ENCODE assay signal across 1 fruit fly cellular context in genomic region chr2L:1074180-1074864, dm6.
TF ChIP-seq lines count a peak whose summit lies in the region.

No protein-coding gene starts in this region.

TF ChIP-seq in whole organism, embryonic, 481 proteins besides CTCF, POLR2A, EP300 and RAD21 (continued from another document and continues in another):
- no peak for TF ChIP-seq eve (GFP tag; optimal IDR thresholded peaks at IDR 0.05; lab: Kevin White, UChicago)
- TF ChIP-seq CG1024 (GFP tag; IDR thresholded peaks at IDR 0.05; lab: Robert Waterston, UW), result peak; percentile 40; the same call in 1 of the 2 replicates
- peak in 1 of 2 experiments; percentile 93 for TF ChIP-seq bsh (GFP tag; optimal IDR thresholded peaks at IDR 0.05; lab: Kevin White, UChicago)
- TF ChIP-seq cas (GFP tag; IDR thresholded peaks at IDR 0.05; lab: Robert Waterston, UW), result no peak
- no peak for TF ChIP-seq CG31388 (GFP tag; optimal IDR thresholded peaks at IDR 0.05; lab: Kevin White, UChicago)
- peak; percentile 38 for TF ChIP-seq schlank (tag; optimal IDR thresholded peaks at IDR 0.05; lab: Kevin White, UChicago)
- TF ChIP-seq CG31441 (GFP tag; IDR thresholded peaks at IDR 0.05; lab: Robert Waterston, UW), result peak; percentile 94
- no peak for TF ChIP-seq hbn (GFP tag; IDR thresholded peaks at IDR 0.05; lab: Robert Waterston, UW; ENCODE audit: partially characterized antibody)
- peak; percentile 63 for TF ChIP-seq CG18619 (GFP tag; optimal IDR thresholded peaks at IDR 0.05; lab: Kevin White, UChicago)
- no peak for TF ChIP-seq tup (GFP tag; optimal IDR thresholded peaks at IDR 0.05; lab: Kevin White, UChicago)
- peak; percentile 0 for TF ChIP-seq exex (tag; optimal IDR thresholded peaks at IDR 0.05; lab: Kevin White, UChicago)
- no peak for TF ChIP-seq luna (GFP tag; optimal IDR thresholded peaks at IDR 0.05; lab: Kevin White, UChicago)
- TF ChIP-seq phol (tag; optimal IDR thresholded peaks at IDR 0.05; lab: Kevin White, UChicago), result peak; percentile 89
- peak; percentile 86 for TF ChIP-seq CG4424 (GFP tag; optimal IDR thresholded peaks at IDR 0.05; lab: Kevin White, UChicago)
- no peak for TF ChIP-seq Tbp (GFP tag; optimal IDR thresholded peaks at IDR 0.05; lab: Kevin White, UChicago)
- 0 out of 3 replicates have a peak, but pooled peaks have one; percentile 60 for TF ChIP-seq otp (GFP tag; IDR thresholded peaks at IDR 0.05; lab: Robert Waterston, UW)
- peak; percentile 74 for TF ChIP-seq twi (tag; optimal IDR thresholded peaks at IDR 0.05; lab: Kevin White, UChicago)
- TF ChIP-seq HLH3B (GFP tag; IDR thresholded peaks at IDR 0.05; lab: Robert Waterston, UW), result peak; percentile 73
- TF ChIP-seq HmgZ (tag; optimal IDR thresholded peaks at IDR 0.05; lab: Kevin White, UChicago), result peak; percentile 58
- peak; percentile 66 for TF ChIP-seq onecut (GFP tag; IDR thresholded peaks at IDR 0.05; lab: Robert Waterston, UW)
- TF ChIP-seq chn (GFP tag; optimal IDR thresholded peaks at IDR 0.05; lab: Kevin White, UChicago), result peak; percentile 69
- peak; percentile 84 for TF ChIP-seq Spps (tag; optimal IDR thresholded peaks at IDR 0.05; lab: Kevin White, UChicago)
- TF ChIP-seq CG1832 (GFP tag; optimal IDR thresholded peaks at IDR 0.05; lab: Kevin White, UChicago), result peak; percentile 37
- TF ChIP-seq aop (GFP tag; IDR thresholded peaks at IDR 0.05; lab: Robert Waterston, UW), result peak; percentile 41; the same call in 1 of the 2 replicates
- peak; percentile 54 for TF ChIP-seq ssp (GFP tag; IDR thresholded peaks at IDR 0.05; lab: Robert Waterston, UW)
- peak; percentile 60 for TF ChIP-seq CG8089 (GFP tag; optimal IDR thresholded peaks at IDR 0.05; lab: Kevin White, UChicago)
- TF ChIP-seq TFAM (GFP tag; optimal IDR thresholded peaks at IDR 0.05; lab: Kevin White, UChicago), result no peak
- TF ChIP-seq Atf3 (GFP tag; optimal IDR thresholded peaks at IDR 0.05; lab: Kevin White, UChicago), result peak; percentile 70
- peak; percentile 58 for TF ChIP-seq Rx (GFP tag; IDR thresholded peaks at IDR 0.05; lab: Robert Waterston, UW)
- peak; percentile 66 for TF ChIP-seq CG14667 (GFP tag; IDR thresholded peaks at IDR 0.05; lab: Robert Waterston, UW)
- TF ChIP-seq slbo (GFP tag; IDR thresholded peaks at IDR 0.05; lab: Robert Waterston, UW), result peak; percentile 66
- TF ChIP-seq pan (optimal IDR thresholded peaks at IDR 0.05; lab: Kevin White, UChicago), result no peak
- TF ChIP-seq pan (GFP tag; optimal IDR thresholded peaks at IDR 0.05 in 1 of 2, IDR thresholded peaks at IDR 0.05 in 1 of 2), result peak in 1 of 2 experiments; percentile 61
- TF ChIP-seq NfI (GFP tag; optimal IDR thresholded peaks at IDR 0.05; lab: Kevin White, UChicago), result peak; percentile 68
- TF ChIP-seq CG2712 (tag; optimal IDR thresholded peaks at IDR 0.05; lab: Kevin White, UChicago), result peak; percentile 93
- peak; percentile 92 for TF ChIP-seq unpg (GFP tag; optimal IDR thresholded peaks at IDR 0.05; lab: Kevin White, UChicago)
- no peak for TF ChIP-seq CG3995 (GFP tag; optimal IDR thresholded peaks at IDR 0.05; lab: Kevin White, UChicago)
- peak; percentile 50 for TF ChIP-seq CG7786 (GFP tag; optimal IDR thresholded peaks at IDR 0.05; lab: Kevin White, UChicago)
- TF ChIP-seq stc (GFP tag; IDR thresholded peaks at IDR 0.05; lab: Robert Waterston, UW), result peak; percentile 76
- peak; percentile 70 for TF ChIP-seq sisA (GFP tag; IDR thresholded peaks at IDR 0.05; lab: Robert Waterston, UW)
- TF ChIP-seq MESR4 (GFP tag; optimal IDR thresholded peaks at IDR 0.05; lab: Kevin White, UChicago), result no peak
- peak; percentile 58 for TF ChIP-seq Deaf1 (tag; optimal IDR thresholded peaks at IDR 0.05; lab: Kevin White, UChicago)
- TF ChIP-seq CoRest (tag; optimal IDR thresholded peaks at IDR 0.05; lab: Kevin White, UChicago), result peak; percentile 87
- TF ChIP-seq ash1 (GFP tag; optimal IDR thresholded peaks at IDR 0.05; lab: Kevin White, UChicago), result no peak
- TF ChIP-seq CG16815 (GFP tag; optimal IDR thresholded peaks at IDR 0.05; lab: Kevin White, UChicago), result peak; percentile 51
- TF ChIP-seq CG12769 (tag; optimal IDR thresholded peaks at IDR 0.05; lab: Kevin White, UChicago), result peak; percentile 82
- peak; percentile 58 for TF ChIP-seq abd-A (tag; optimal IDR thresholded peaks at IDR 0.05; lab: Kevin White, UChicago)
- 0 out of 2 replicates have a peak, but pooled peaks have one; percentile 39 for TF ChIP-seq CG10959 (GFP tag; IDR thresholded peaks at IDR 0.05; lab: Robert Waterston, UW)
- TF ChIP-seq CG1602 (GFP tag; optimal IDR thresholded peaks at IDR 0.05; lab: Kevin White, UChicago), result peak; percentile 72
- peak; percentile 61 for TF ChIP-seq CG14050 (GFP tag; IDR thresholded peaks at IDR 0.05; lab: Robert Waterston, UW)
- TF ChIP-seq Nf-YC (tag; optimal IDR thresholded peaks at IDR 0.05; lab: Kevin White, UChicago), result peak; percentile 25
- TF ChIP-seq mld (GFP tag; IDR thresholded peaks at IDR 0.05; lab: Robert Waterston, UW; ENCODE audit: partially characterized antibody), result no peak
- peak; percentile 57 for TF ChIP-seq gcm2 (GFP tag; optimal IDR thresholded peaks at IDR 0.05; lab: Kevin White, UChicago)
- TF ChIP-seq CG15479 (GFP tag; optimal IDR thresholded peaks at IDR 0.05; lab: Kevin White, UChicago), result no peak
- peak; percentile 76 for TF ChIP-seq fd64A (GFP tag; optimal IDR thresholded peaks at IDR 0.05; lab: Kevin White, UChicago)
- no peak for TF ChIP-seq Doc3 (GFP tag; IDR thresholded peaks at IDR 0.05; lab: Robert Waterston, UW; ENCODE audit: partially characterized antibody)
- peak; percentile 85 for TF ChIP-seq so (GFP tag; IDR thresholded peaks at IDR 0.05; lab: Robert Waterston, UW)
- peak; percentile 61 for TF ChIP-seq kay (GFP tag; optimal IDR thresholded peaks at IDR 0.05; lab: Kevin White, UChicago)
- TF ChIP-seq CG11093 (GFP tag; IDR thresholded peaks at IDR 0.05; lab: Robert Waterston, UW), result peak; percentile 60; the same call in 1 of the 3 replicates
- TF ChIP-seq CG10979 (tag; optimal IDR thresholded peaks at IDR 0.05; lab: Kevin White, UChicago), result peak; percentile 93
- peak; percentile 77 for TF ChIP-seq cg (GFP tag; optimal IDR thresholded peaks at IDR 0.05; lab: Kevin White, UChicago)
- peak; percentile 44 for TF ChIP-seq CG10654 (GFP tag; optimal IDR thresholded peaks at IDR 0.05; lab: Kevin White, UChicago)
- no peak for TF ChIP-seq Hr39 (optimal IDR thresholded peaks at IDR 0.05; lab: Kevin White, UChicago)
- no peak for TF ChIP-seq CG6765 (GFP tag; optimal IDR thresholded peaks at IDR 0.05; lab: Kevin White, UChicago)
- peak; percentile 16 for TF ChIP-seq sima (GFP tag; optimal IDR thresholded peaks at IDR 0.05; lab: Kevin White, UChicago)
- TF ChIP-seq CG12942 (GFP tag; optimal IDR thresholded peaks at IDR 0.05; lab: Kevin White, UChicago), result peak; percentile 44
- no peak for TF ChIP-seq Taf1 (GFP tag; IDR thresholded peaks at IDR 0.05; lab: Robert Waterston, UW)
- TF ChIP-seq CG16779 (GFP tag; IDR thresholded peaks at IDR 0.05; lab: Robert Waterston, UW), result 0 out of 2 replicates have a peak, but pooled peaks have one; percentile 51
- TF ChIP-seq zf30C (GFP tag; optimal IDR thresholded peaks at IDR 0.05; lab: Kevin White, UChicago), result no peak
- TF ChIP-seq CG4730 (GFP tag; IDR thresholded peaks at IDR 0.05; lab: Robert Waterston, UW), result peak; percentile 63
- TF ChIP-seq Asciz (GFP tag; optimal IDR thresholded peaks at IDR 0.05; lab: Kevin White, UChicago), result peak; percentile 82
- peak; percentile 55 for TF ChIP-seq ac (GFP tag; optimal IDR thresholded peaks at IDR 0.05; lab: Kevin White, UChicago)
- TF ChIP-seq CG9876 (GFP tag; optimal IDR thresholded peaks at IDR 0.05; lab: Kevin White, UChicago), result no peak
- no peak for TF ChIP-seq prd (optimal IDR thresholded peaks at IDR 0.05; lab: Kevin White, UChicago)
- peak; percentile 85 for TF ChIP-seq prd (GFP tag; IDR thresholded peaks at IDR 0.05; lab: Robert Waterston, UW)
- TF ChIP-seq sens (GFP tag; lab: Kevin White, UChicago), result peak; percentile 98
- TF ChIP-seq Opbp (GFP tag; IDR thresholded peaks at IDR 0.05; lab: Robert Waterston, UW; ENCODE audit: partially characterized antibody), result no peak
- TF ChIP-seq kah (GFP tag; optimal IDR thresholded peaks at IDR 0.05; lab: Kevin White, UChicago), result peak; percentile 52
- peak; percentile 71 for TF ChIP-seq CG32767 (GFP tag; IDR thresholded peaks at IDR 0.05; lab: Robert Waterston, UW)
- peak; percentile 19 for TF ChIP-seq Hand (GFP tag; optimal IDR thresholded peaks at IDR 0.05; lab: Kevin White, UChicago)
- TF ChIP-seq sna (GFP tag; IDR thresholded peaks at IDR 0.05; lab: Robert Waterston, UW; ENCODE audit: partially characterized antibody), result no peak
- peak; percentile 85 for TF ChIP-seq CG12219 (GFP tag; optimal IDR thresholded peaks at IDR 0.05; lab: Kevin White, UChicago)
- TF ChIP-seq usp (GFP tag; optimal IDR thresholded peaks at IDR 0.05; lab: Kevin White, UChicago), result no peak
- peak; percentile 67 for TF ChIP-seq Bteb2 (GFP tag; optimal IDR thresholded peaks at IDR 0.05; lab: Kevin White, UChicago)
- peak; percentile 73 for TF ChIP-seq Fer1 (GFP tag; optimal IDR thresholded peaks at IDR 0.05; lab: Kevin White, UChicago)
- TF ChIP-seq CG9797 (GFP tag; optimal IDR thresholded peaks at IDR 0.05; lab: Kevin White, UChicago), result no peak
- no peak for TF ChIP-seq crol (GFP tag; IDR thresholded peaks at IDR 0.05; lab: Robert Waterston, UW)
- TF ChIP-seq psq (GFP tag; optimal IDR thresholded peaks at IDR 0.05; lab: Kevin White, UChicago), result peak; percentile 53
- TF ChIP-seq CG1792 (GFP tag; optimal IDR thresholded peaks at IDR 0.05; lab: Kevin White, UChicago), result peak; percentile 49
- peak in 1 of 2 experiments; percentile 74 for TF ChIP-seq Hr78 (GFP tag; optimal IDR thresholded peaks at IDR 0.05; lab: Kevin White, UChicago)
- TF ChIP-seq CG4707 (GFP tag; optimal IDR thresholded peaks at IDR 0.05; lab: Kevin White, UChicago), result peak; percentile 69
- no peak for TF ChIP-seq hb (GFP tag; IDR thresholded peaks at IDR 0.05; lab: Robert Waterston, UW; ENCODE audit: partially characterized antibody)
- no peak for TF ChIP-seq lov (optimal IDR thresholded peaks at IDR 0.05; lab: Kevin White, UChicago)
- TF ChIP-seq lov (GFP tag; IDR thresholded peaks at IDR 0.05; lab: Robert Waterston, UW), result peak; percentile 74; the same call in 1 of the 3 replicates
- peak; percentile 17 for TF ChIP-seq sug (tag; optimal IDR thresholded peaks at IDR 0.05; lab: Kevin White, UChicago)
- no peak for TF ChIP-seq yki (optimal IDR thresholded peaks at IDR 0.05; lab: Kevin White, UChicago)
- peak in 1 of 2 experiments; percentile 11 for TF ChIP-seq crp (GFP tag; optimal IDR thresholded peaks at IDR 0.05; lab: Kevin White, UChicago)
- TF ChIP-seq Meics (GFP tag; optimal IDR thresholded peaks at IDR 0.05; lab: Kevin White, UChicago), result peak; percentile 61
- TF ChIP-seq CG8924 (tag; optimal IDR thresholded peaks at IDR 0.05; lab: Kevin White, UChicago), result peak; percentile 88
- peak; percentile 58 for TF ChIP-seq CHES-1-like (GFP tag; optimal IDR thresholded peaks at IDR 0.05; lab: Kevin White, UChicago)
- TF ChIP-seq Side (GFP tag; optimal IDR thresholded peaks at IDR 0.05; lab: Kevin White, UChicago), result peak; percentile 64
- TF ChIP-seq HLH4C (GFP tag; IDR thresholded peaks at IDR 0.05; lab: Robert Waterston, UW; ENCODE audit: partially characterized antibody), result no peak
- TF ChIP-seq PHDP (tag; optimal IDR thresholded peaks at IDR 0.05; lab: Kevin White, UChicago), result peak; percentile 89
- TF ChIP-seq pum (GFP tag; optimal IDR thresholded peaks at IDR 0.05; lab: Kevin White, UChicago), result peak; percentile 59
- TF ChIP-seq CG34422 (GFP tag; IDR thresholded peaks at IDR 0.05; lab: Robert Waterston, UW), result peak; percentile 72; the same call in 2 of the 3 replicates
- peak; percentile 75 for TF ChIP-seq run (tag; optimal IDR thresholded peaks at IDR 0.05; lab: Kevin White, UChicago)
- peak; percentile 15; the same call in 1 of the 2 replicates for TF ChIP-seq rib (GFP tag; IDR thresholded peaks at IDR 0.05; lab: Robert Waterston, UW)
- TF ChIP-seq Nf-YA (GFP tag; IDR thresholded peaks at IDR 0.05; lab: Robert Waterston, UW), result peak; percentile 28; the same call in 1 of the 2 replicates
- peak; percentile 42 for TF ChIP-seq CG33213 (GFP tag; optimal IDR thresholded peaks at IDR 0.05; lab: Kevin White, UChicago)
- peak; percentile 69 for TF ChIP-seq cato (GFP tag; optimal IDR thresholded peaks at IDR 0.05; lab: Kevin White, UChicago; ENCODE audit: borderline replicate concordance)
- peak; percentile 52 for TF ChIP-seq NC2α (GFP tag; optimal IDR thresholded peaks at IDR 0.05; lab: Kevin White, UChicago)
- no peak for TF ChIP-seq btn (GFP tag; optimal IDR thresholded peaks at IDR 0.05; lab: Kevin White, UChicago)
- TF ChIP-seq Sin3A (optimal IDR thresholded peaks at IDR 0.05; lab: Kevin White, UChicago), result no peak
- peak; percentile 90 for TF ChIP-seq dmrt11E (tag; optimal IDR thresholded peaks at IDR 0.05; lab: Kevin White, UChicago)
- TF ChIP-seq NFAT (GFP tag; IDR thresholded peaks at IDR 0.05; lab: Robert Waterston, UW), result no peak
- peak; percentile 66 for TF ChIP-seq CG3281 (GFP tag; optimal IDR thresholded peaks at IDR 0.05; lab: Kevin White, UChicago)
- no peak for TF ChIP-seq ERR (GFP tag; optimal IDR thresholded peaks at IDR 0.05; lab: Kevin White, UChicago)
- peak; percentile 83 for TF ChIP-seq CG3407 (GFP tag; optimal IDR thresholded peaks at IDR 0.05; lab: Kevin White, UChicago)
- peak; percentile 79 for TF ChIP-seq row (GFP tag; IDR thresholded peaks at IDR 0.05; lab: Robert Waterston, UW)
- no peak for TF ChIP-seq da (GFP tag; optimal IDR thresholded peaks at IDR 0.05; lab: Kevin White, UChicago)
- peak; percentile 57 for TF ChIP-seq CG7745 (tag; optimal IDR thresholded peaks at IDR 0.05; lab: Kevin White, UChicago)
- TF ChIP-seq gce (GFP tag; IDR thresholded peaks at IDR 0.05; lab: Robert Waterston, UW), result 0 out of 3 replicates have a peak, but pooled peaks have one; percentile 58
- peak; percentile 71 for TF ChIP-seq CG33557 (GFP tag; optimal IDR thresholded peaks at IDR 0.05; lab: Kevin White, UChicago)
- peak; percentile 62 for TF ChIP-seq Hmr (GFP tag; optimal IDR thresholded peaks at IDR 0.05; lab: Kevin White, UChicago)
- TF ChIP-seq dysf (GFP tag; IDR thresholded peaks at IDR 0.05; lab: Robert Waterston, UW), result peak; percentile 82
- TF ChIP-seq slou (GFP tag; optimal IDR thresholded peaks at IDR 0.05; lab: Kevin White, UChicago), result no peak
- TF ChIP-seq bab2 (GFP tag; optimal IDR thresholded peaks at IDR 0.05; lab: Kevin White, UChicago), result peak; percentile 78
- no peak for TF ChIP-seq CG6175 (GFP tag; IDR thresholded peaks at IDR 0.05; lab: Robert Waterston, UW)
- TF ChIP-seq CG10565 (GFP tag; optimal IDR thresholded peaks at IDR 0.05; lab: Kevin White, UChicago), result no peak
- no peak for TF ChIP-seq fu2 (GFP tag; optimal IDR thresholded peaks at IDR 0.05; lab: Kevin White, UChicago)
- TF ChIP-seq sr (GFP tag; IDR thresholded peaks at IDR 0.05; lab: Robert Waterston, UW), result no peak
